Fruit fly (Drosophila melanogaster) whole organism, wandering third instar larva: ENCODE measurements around the gene Cad86C.

ENCODE experiments used
- CG32264 ChIP-seq: fragments of 200-800 bp; sonication (Bioruptor generic); optimal IDR thresholded peaks from 2 replicates; lab custom pipeline; 2016; ENCODE audit warnings: missing biosample characterization, missing genetic modification characterization
- CG9705 ChIP-seq: fragments of 200-800 bp; sonication (Bioruptor generic); optimal IDR thresholded peaks from 2 replicates; lab custom pipeline; 2018; ENCODE audit warnings: missing biosample characterization, mild to moderate bottlenecking, missing genetic modification characterization
- CrebA ChIP-seq: fragments of 200-800 bp; sonication (Bioruptor generic); optimal IDR thresholded peaks from 2 replicates; lab custom pipeline; 2016; ENCODE audit warnings: missing biosample characterization, mild to moderate bottlenecking, missing genetic modification characterization, borderline replicate concordance
- Dfd ChIP-seq: fragments of >200 bp; optimal IDR thresholded peaks from 2 replicates; lab custom pipeline; 2017; ENCODE audit warnings: missing biosample characterization, missing genetic modification characterization
- Dif ChIP-seq: fragments of 200-275, 200-300 bp; sonication (Bioruptor generic); optimal IDR thresholded peaks from 2 replicates; lab custom pipeline; 2018; ENCODE audit warnings: missing biosample characterization, missing genetic modification characterization; ENCODE audit not compliant: partially characterized antibody
- GATAd ChIP-seq: sonication (Bioruptor generic); optimal IDR thresholded peaks from 2 replicates; lab custom pipeline; 2016; ENCODE audit warnings: missing biosample characterization, missing genetic modification characterization
- HLH106 ChIP-seq: fragments of 200-800 bp; optimal IDR thresholded peaks from 3 replicates; lab custom pipeline; 2019; ENCODE audit warnings: missing biosample characterization, mild to moderate bottlenecking, missing genetic modification characterization, moderate library complexity
- Hnf4 ChIP-seq: fragments of 200-800 bp; sonication (Bioruptor generic); optimal IDR thresholded peaks from 2 replicates; lab custom pipeline; 2016; ENCODE audit warnings: missing biosample characterization, mild to moderate bottlenecking, missing genetic modification characterization
- Hr78 ChIP-seq: fragments of >200 bp; optimal IDR thresholded peaks from 2 replicates; lab custom pipeline; 2017; ENCODE audit warnings: missing biosample characterization, missing genetic modification characterization
- Hr83 ChIP-seq: fragments of 200-300 bp; sonication (Bioruptor generic); optimal IDR thresholded peaks from 2 replicates; lab custom pipeline; 2016; ENCODE audit warnings: missing biosample characterization, mild to moderate bottlenecking, missing genetic modification characterization, moderate library complexity; ENCODE audit not compliant: poor library complexity, severe bottlenecking
- Mio ChIP-seq: sonication (Bioruptor generic); optimal IDR thresholded peaks from 2 replicates; lab custom pipeline; 2016; ENCODE audit warnings: missing biosample characterization, missing genetic modification characterization
- Myc ChIP-seq: fragments of >200 bp; optimal IDR thresholded peaks from 2 replicates; lab custom pipeline; 2017
- N ChIP-seq: fragments of >200 bp; optimal IDR thresholded peaks from 2 replicates; lab custom pipeline; 2018; ENCODE audit warnings: missing biosample characterization, missing external identifiers, missing genetic modification characterization
- OdsH ChIP-seq: fragments of 200-800 bp; sonication (Bioruptor generic); optimal IDR thresholded peaks from 2 replicates; lab custom pipeline; 2016; ENCODE audit warnings: missing biosample characterization, mild to moderate bottlenecking, missing genetic modification characterization
- Rel ChIP-seq, 2 experiments: fragments of 200-800 bp; sonication (Bioruptor generic) in 1 of 2; optimal IDR thresholded peaks; 2 replicates in 1 of 2; 3 replicates in 1 of 2; lab custom pipeline; 2016 to 2019; ENCODE audit warnings: mild to moderate bottlenecking in 2 of 2, missing biosample characterization in 2 of 2, missing genetic modification characterization in 2 of 2, moderate library complexity in 1 of 2
- Sp1 ChIP-seq: fragments of 200-800 bp; sonication (Bioruptor generic); optimal IDR thresholded peaks from 3 replicates; lab custom pipeline; 2019; ENCODE audit warnings: missing biosample characterization, mild to moderate bottlenecking, missing genetic modification characterization, moderate library complexity
- Vsx2 ChIP-seq: fragments of 200-300, 225-300 bp; sonication (Bioruptor generic); optimal IDR thresholded peaks from 2 replicates; lab custom pipeline; 2018; ENCODE audit warnings: missing biosample characterization, missing genetic modification characterization; ENCODE audit not compliant: partially characterized antibody
- br ChIP-seq: fragments of 200-800 bp; sonication (Bioruptor generic); optimal IDR thresholded peaks from 2 replicates; lab custom pipeline; 2016; ENCODE audit warnings: missing biosample characterization, missing genetic modification characterization
- brk ChIP-seq: fragments of 200-800 bp; sonication (Bioruptor generic); optimal IDR thresholded peaks from 2 replicates; lab custom pipeline; 2016; ENCODE audit warnings: missing biosample characterization, mild to moderate bottlenecking, missing genetic modification characterization
- dl ChIP-seq, 2 experiments: fragments of 175-275, 200-275 bp in 1 of 2; fragments of 200-275 bp in 1 of 2; sonication (Bioruptor generic); optimal IDR thresholded peaks; lab custom pipeline; 2018; ENCODE audit warnings: mild to moderate bottlenecking in 2 of 2, missing biosample characterization in 2 of 2, missing genetic modification characterization in 2 of 2, moderate library complexity in 2 of 2; ENCODE audit not compliant: partially characterized antibody in 2 of 2, insufficient read depth in 1 of 2
- dmrt93B ChIP-seq: fragments of 200-800 bp; sonication (Bioruptor generic); optimal IDR thresholded peaks from 2 replicates; lab custom pipeline; 2018; ENCODE audit warnings: missing biosample characterization, mild to moderate bottlenecking, missing genetic modification characterization
- dsf ChIP-seq: sonication (Bioruptor generic); optimal IDR thresholded peaks from 2 replicates; lab custom pipeline; 2016; ENCODE audit warnings: missing biosample characterization, missing genetic modification characterization, borderline replicate concordance
- ey ChIP-seq: fragments of 200-800 bp; sonication (Bioruptor generic); optimal IDR thresholded peaks from 2 replicates; lab custom pipeline; 2016; ENCODE audit warnings: missing biosample characterization, missing genetic modification characterization
- foxo ChIP-seq, 2 experiments: fragments of 200-800 bp; sonication (Bioruptor generic); optimal IDR thresholded peaks; 2 replicates in 1 of 2; 3 replicates in 1 of 2; lab custom pipeline; 2016 to 2017; ENCODE audit warnings: missing biosample characterization in 2 of 2, missing genetic modification characterization in 2 of 2
- fru ChIP-seq: fragments of 200-800 bp; sonication (Bioruptor generic); optimal IDR thresholded peaks from 3 replicates; lab custom pipeline; 2016; ENCODE audit warnings: missing biosample characterization, mild to moderate bottlenecking, missing genetic modification characterization
- h ChIP-seq: fragments of 200-800 bp; sonication (Bioruptor generic); optimal IDR thresholded peaks from 3 replicates; lab custom pipeline; 2016; ENCODE audit warnings: missing biosample characterization, mild to moderate bottlenecking, missing genetic modification characterization
- jim ChIP-seq: fragments of 175-275, 200-325 bp; sonication (Bioruptor generic); optimal IDR thresholded peaks from 2 replicates; lab custom pipeline; 2016; ENCODE audit warnings: missing biosample characterization, mild to moderate bottlenecking, missing genetic modification characterization
- lola ChIP-seq: fragments of >200 bp; optimal IDR thresholded peaks from 2 replicates; lab custom pipeline; 2017; ENCODE audit warnings: missing biosample characterization, missing genetic modification characterization
- psq ChIP-seq: fragments of 200-800 bp; sonication (Bioruptor generic); optimal IDR thresholded peaks from 3 replicates; lab custom pipeline; 2017; ENCODE audit warnings: missing biosample characterization, mild to moderate bottlenecking, missing genetic modification characterization, moderate library complexity
- rgr ChIP-seq: fragments of 200-800 bp; sonication (Bioruptor generic); optimal IDR thresholded peaks from 3 replicates; lab custom pipeline; 2016; ENCODE audit warnings: missing biosample characterization, mild to moderate bottlenecking, missing genetic modification characterization
- tai ChIP-seq: sonication (Bioruptor generic); optimal IDR thresholded peaks from 2 replicates; lab custom pipeline; 2016; ENCODE audit warnings: missing biosample characterization, missing genetic modification characterization
- usp ChIP-seq: fragments of >200 bp; optimal IDR thresholded peaks from 2 replicates; lab custom pipeline; 2017; ENCODE audit warnings: missing biosample characterization, missing genetic modification characterization
- woc ChIP-seq: sonication (Bioruptor generic); optimal IDR thresholded peaks from 2 replicates; lab custom pipeline; 2016; ENCODE audit warnings: missing biosample characterization, mild to moderate bottlenecking, missing genetic modification characterization

Gene Cad86C

DNA sequence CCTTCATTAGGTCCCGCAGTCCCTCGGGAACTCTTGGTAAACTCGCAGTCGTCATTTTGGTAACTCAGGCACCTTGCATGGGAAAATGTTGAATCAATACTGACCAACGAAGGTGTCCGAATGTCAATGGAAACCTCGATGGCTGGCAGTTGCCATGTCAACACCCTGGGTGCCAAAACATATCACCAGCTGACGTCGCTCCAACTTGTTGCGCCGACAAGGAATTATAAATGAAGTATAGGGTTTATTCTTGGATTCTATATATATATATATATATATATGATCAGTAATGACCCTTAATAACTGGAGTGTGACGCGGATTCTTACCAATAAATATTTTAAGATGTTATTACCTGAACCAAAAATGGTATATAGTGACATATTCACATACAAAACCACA lies 23.0 kb upstream of the Cad86C start, which contains the start of gene CG14692:
TSS of gene CG14692 (minus strand) at position 101 of the 400 bp plus-strand sequence.
- no peak for TF ChIP-seq Hr78
- TF ChIP-seq fru (GFP tag; lab: Kevin White, UChicago), result no peak
- TF ChIP-seq Rel (GFP tag; optimal IDR thresholded peaks at IDR 0.05; lab: Kevin White, UChicago), result no peak
- TF ChIP-seq Rel (tag; optimal IDR thresholded peaks at IDR 0.05; lab: Kevin White, UChicago), result no peak
- no peak for TF ChIP-seq Hr83
- no peak for TF ChIP-seq Dif (GFP tag; lab: Kevin White, UChicago)
- TF ChIP-seq usp, result no peak
- no peak for TF ChIP-seq Vsx2

DNA sequence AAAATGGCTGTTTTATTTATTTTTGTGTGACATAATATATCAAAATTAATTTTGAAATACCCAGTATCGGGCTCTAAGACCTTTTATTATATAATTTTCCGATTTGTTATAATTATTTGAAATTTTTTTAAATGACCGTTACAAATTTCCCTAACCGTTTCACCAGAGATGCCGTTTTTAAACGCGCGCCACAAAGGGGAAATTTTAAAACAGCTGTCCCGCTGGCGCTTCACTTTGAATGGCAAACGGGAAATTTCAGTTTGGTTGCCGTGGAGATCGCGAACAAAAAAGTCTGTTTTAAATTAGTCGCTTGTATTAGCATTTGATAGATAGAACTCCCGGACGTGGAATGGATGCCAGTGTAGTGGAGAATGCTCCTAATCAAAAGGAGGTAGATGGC lies 11.8 kb upstream of the Cad86C start, which contains the start of the genes CG14693 and TTLL15:
TSS of gene CG14693 (minus strand) at position 16 of the 400 bp plus-strand sequence.
TSS of gene TTLL15 (plus strand) at position 257 of the 400 bp plus-strand sequence.
- TF ChIP-seq h (GFP tag; lab: Kevin White, UChicago) (no peak), N (GFP tag; lab: Kevin White, UChicago) (no peak), Myc (lab: Kevin White, UChicago) (peak; percentile 48), jim (no peak), dsf (no peak), Sp1 (GFP tag; lab: Kevin White, UChicago) (no peak), CrebA (GFP tag; lab: Kevin White, UChicago) (no peak), usp (no peak)

DNA sequence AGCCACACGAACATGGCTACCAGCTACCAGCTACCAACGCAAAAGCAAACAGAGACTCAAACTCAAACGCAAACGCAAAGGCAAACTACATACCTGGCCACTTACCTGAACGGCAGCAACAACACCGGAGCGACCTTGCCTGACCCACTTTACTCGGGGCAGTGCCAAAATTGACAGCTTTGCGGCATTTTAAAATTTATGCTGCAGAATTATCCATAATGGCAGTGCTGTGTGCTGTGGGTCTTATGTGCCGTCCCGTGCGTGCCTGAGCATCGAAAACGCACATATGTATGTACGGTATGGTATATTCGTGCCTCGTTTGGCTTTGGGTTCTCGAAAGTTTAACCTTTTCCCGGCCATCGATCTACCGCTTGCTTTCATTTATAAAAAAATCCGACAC lies 1.8 kb downstream of the Cad86C start:
- TF ChIP-seq Dfd (GFP tag; lab: Kevin White, UChicago) (no peak), lola (GFP tag; lab: Kevin White, UChicago) (no peak), Rel (GFP tag; optimal IDR thresholded peaks at IDR 0.05; lab: Kevin White, UChicago) (peak; percentile 8), Rel (tag; optimal IDR thresholded peaks at IDR 0.05; lab: Kevin White, UChicago) (no peak)

DNA sequence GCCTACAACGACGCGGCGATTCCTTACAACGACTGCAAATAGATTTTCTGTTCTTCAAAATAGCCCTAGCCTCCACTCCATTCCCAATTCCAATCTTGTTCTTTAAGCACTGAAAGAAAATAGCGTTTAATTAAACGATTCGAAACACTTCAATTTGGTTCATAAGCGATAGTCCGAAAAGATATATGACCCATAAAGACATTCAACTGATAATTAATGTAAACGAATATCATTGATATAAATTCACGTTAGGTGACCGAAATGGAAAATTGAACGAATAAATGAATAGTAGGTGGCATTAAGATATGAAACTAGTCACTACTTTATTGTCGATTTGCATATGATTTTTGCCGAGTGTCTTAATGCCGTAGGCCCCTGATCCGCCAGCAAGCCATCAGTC lies 2.9 kb downstream of the Cad86C start:
- TF ChIP-seq Vsx2 (no peak), Sp1 (GFP tag; lab: Kevin White, UChicago) (no peak), psq (GFP tag; lab: Kevin White, UChicago) (no peak), dl (GFP tag; optimal IDR thresholded peaks at IDR 0.05; lab: Kevin White, UChicago; ENCODE audit: insufficient read depth in 1 of 2, partially characterized antibody in 2 of 2) (no peak), brk (GFP tag; lab: Kevin White, UChicago) (no peak), rgr (GFP tag; lab: Kevin White, UChicago) (no peak), Rel (GFP tag; optimal IDR thresholded peaks at IDR 0.05; lab: Kevin White, UChicago) (no peak), Rel (tag; optimal IDR thresholded peaks at IDR 0.05; lab: Kevin White, UChicago) (no peak), CrebA (GFP tag; lab: Kevin White, UChicago) (no peak), N (GFP tag; lab: Kevin White, UChicago) (no peak), OdsH (GFP tag; lab: Kevin White, UChicago) (no peak)

- TF ChIP-seq fru (GFP tag; lab: Kevin White, UChicago) (peak; percentile 34), Rel (GFP tag; optimal IDR thresholded peaks at IDR 0.05; lab: Kevin White, UChicago) (no peak), Rel (tag; optimal IDR thresholded peaks at IDR 0.05; lab: Kevin White, UChicago) (no peak), dmrt93B (GFP tag; lab: Kevin White, UChicago) (peak; percentile 9), GATAd (GFP tag; lab: Kevin White, UChicago) (no peak), dsf (no peak), foxo (GFP tag; optimal IDR thresholded peaks at IDR 0.05; lab: Kevin White, UChicago) (peak in 1 of 2 experiments; percentile 47), CG32264 (no peak), Sp1 (GFP tag; lab: Kevin White, UChicago) (no peak), HLH106 (tag; lab: Kevin White, UChicago) (peak; percentile 7), h (GFP tag; lab: Kevin White, UChicago) (peak; percentile 47)
Observed at dm6 chr3R:10832526-10833165, 5.8 kb downstream of the Cad86C start.

DNA sequence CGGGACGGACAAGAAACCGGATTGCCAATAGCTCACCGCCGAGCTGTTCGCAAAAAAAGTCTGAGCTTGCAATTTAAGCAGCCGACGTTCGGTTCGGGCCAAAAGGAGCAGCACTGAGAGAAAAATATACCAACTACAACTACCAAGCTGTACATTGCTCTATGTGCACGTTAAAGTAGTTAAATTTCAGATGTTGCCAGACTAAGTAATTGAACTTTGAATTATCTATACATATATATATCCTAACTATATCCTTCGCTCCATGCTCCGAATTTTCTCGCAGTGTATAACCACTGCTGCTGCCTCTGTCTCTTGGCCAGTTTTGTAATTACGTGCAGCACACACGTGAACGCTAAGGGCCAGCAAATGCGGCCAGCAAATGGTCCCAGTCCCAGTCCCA lies 8.0 kb downstream of the Cad86C start:
- TF ChIP-seq CG9705 (peak; percentile 90), HLH106 (tag; lab: Kevin White, UChicago) (peak; percentile 96), lola (GFP tag; lab: Kevin White, UChicago) (no peak), dl (GFP tag; optimal IDR thresholded peaks at IDR 0.05; lab: Kevin White, UChicago; ENCODE audit: insufficient read depth in 1 of 2, partially characterized antibody in 2 of 2) (no peak), dmrt93B (GFP tag; lab: Kevin White, UChicago) (peak; percentile 89), psq (GFP tag; lab: Kevin White, UChicago) (peak; percentile 92), br (GFP tag; lab: Kevin White, UChicago) (peak; percentile 94), Hr78 (no peak), woc (peak; percentile 92), Dfd (GFP tag; lab: Kevin White, UChicago) (no peak), dsf (peak; percentile 57), ey (GFP tag; lab: Kevin White, UChicago) (peak; percentile 90), Hnf4 (GFP tag; lab: Kevin White, UChicago) (peak; percentile 90), Hr83 (peak; percentile 63), Vsx2 (peak; percentile 6), foxo (GFP tag; optimal IDR thresholded peaks at IDR 0.05; lab: Kevin White, UChicago) (peak; percentile 67 to 97), Sp1 (GFP tag; lab: Kevin White, UChicago) (peak; percentile 97), GATAd (GFP tag; lab: Kevin White, UChicago) (no peak), tai (peak; percentile 75), OdsH (GFP tag; lab: Kevin White, UChicago) (peak; percentile 96), brk (GFP tag; lab: Kevin White, UChicago) (peak; percentile 95), usp (no peak), N (GFP tag; lab: Kevin White, UChicago) (no peak), Mio (GFP tag; lab: Kevin White, UChicago) (no peak), rgr (GFP tag; lab: Kevin White, UChicago) (peak; percentile 95)
